Fruit fly (Drosophila melanogaster) whole organism, embryonic: ENCODE data around the gene CG34276.

Experiments
- CG1529 ChIP-seq: fragments of 200-800 bp; sonication (Bioruptor generic); optimal IDR thresholded peaks from 3 replicates; lab custom pipeline; 2018; ENCODE audit warnings: missing biosample characterization, missing genetic modification characterization
- CG16779 ChIP-seq: fragments of 200-800 bp; sonication (Bioruptor generic); IDR thresholded peaks from 2 replicates; pipeline ENCODE4 v1.3.6; 2022; ENCODE audit warnings: missing biosample characterization, missing genetic modification characterization
- D19A ChIP-seq: fragments of 200-800 bp; optimal IDR thresholded peaks from 3 replicates; lab custom pipeline; 2019; ENCODE audit warnings: missing biosample characterization, mild to moderate bottlenecking, missing genetic modification characterization, moderate library complexity
- Dip2 ChIP-seq: fragments of 200-800 bp; sonication (Bioruptor generic); IDR thresholded peaks from 2 replicates; pipeline ENCODE4 v1.3.6; 2022; ENCODE audit warnings: missing biosample characterization, missing genetic modification characterization
- Eip74EF ChIP-seq, 2 experiments: fragments of 200-800 bp in 1 of 2; fragments of >200 bp in 1 of 2; sonication (Bioruptor generic) in 1 of 2; optimal IDR thresholded peaks; 2 replicates each; lab custom pipeline; 2017 to 2019; ENCODE audit warnings: missing biosample characterization in 2 of 2, missing genetic modification characterization in 2 of 2, mild to moderate bottlenecking in 1 of 2, moderate library complexity in 1 of 2
- Fer1 ChIP-seq: fragments of 200-800 bp; sonication (Bioruptor generic); optimal IDR thresholded peaks from 2 replicates; lab custom pipeline; 2017; ENCODE audit warnings: missing biosample characterization, mild to moderate bottlenecking, missing genetic modification characterization
- Ptx1 ChIP-seq: fragments of 200-800 bp; sonication (Bioruptor generic); IDR thresholded peaks from 2 replicates; pipeline ENCODE4 v1.3.6; 2022; ENCODE audit warnings: missing biosample characterization, missing genetic modification characterization
- Six4 ChIP-seq: fragments of 200-800 bp; sonication (Bioruptor generic); optimal IDR thresholded peaks from 2 replicates; lab custom pipeline; 2016; ENCODE audit warnings: missing biosample characterization, missing genetic modification characterization
- kah ChIP-seq: fragments of 200-800 bp; sonication (Bioruptor generic); optimal IDR thresholded peaks from 2 replicates; lab custom pipeline; 2018; ENCODE audit warnings: missing biosample characterization, mild to moderate bottlenecking, missing genetic modification characterization
- lab ChIP-seq: fragments of 200-800 bp; sonication (Bioruptor generic); optimal IDR thresholded peaks from 3 replicates; lab custom pipeline; 2017; ENCODE audit warnings: missing biosample characterization, missing genetic modification characterization, mild to moderate bottlenecking, moderate library complexity, missing genetic modification reagents
- lola ChIP-seq, 3 experiments: fragments of >200 bp in 2 of 3; fragments of 200-800 bp in 1 of 3; sonication (Bioruptor generic) in 1 of 3; optimal IDR thresholded peaks; 2 replicates each; lab custom pipeline; 2017 to 2019; ENCODE audit warnings: missing biosample characterization in 3 of 3, missing genetic modification characterization in 3 of 3, mild to moderate bottlenecking in 1 of 3, moderate library complexity in 1 of 3
- mld ChIP-seq: fragments of 200-800 bp; sonication (Bioruptor generic); IDR thresholded peaks from 3 replicates; pipeline ENCODE4 v1.3.6; 2022; ENCODE audit warnings: missing biosample characterization, missing genetic modification characterization; ENCODE audit not compliant: partially characterized antibody
- sens ChIP-seq: fragments of 200-800 bp; sonication (Bioruptor generic); peaks from one replicate; lab custom pipeline; 2016; ENCODE audit warnings: missing biosample characterization, missing genetic modification characterization

- TF ChIP-seq Eip74EF (GFP tag; optimal IDR thresholded peaks at IDR 0.05; lab: Kevin White, UChicago) (no peak), Ptx1 (GFP tag; lab: Robert Waterston, UW) (no peak), Fer1 (GFP tag; lab: Kevin White, UChicago) (no peak), D19A (no peak), Six4 (no peak), lab (GFP tag; lab: Kevin White, UChicago) (no peak), sens (GFP tag; lab: Kevin White, UChicago) (no peak), lola (GFP tag; optimal IDR thresholded peaks at IDR 0.05; lab: Kevin White, UChicago) (no peak), kah (GFP tag; lab: Kevin White, UChicago) (no peak), mld (GFP tag; lab: Robert Waterston, UW) (no peak), CG1529 (GFP tag; lab: Kevin White, UChicago) (no peak), CG16779 (GFP tag; lab: Robert Waterston, UW) (no peak), Dip2 (no peak)
Observed at dm6 chr3R:15921747-15922146, 3.7 kb upstream of the CG34276 start.
